Worm (Caenorhabditis elegans) whole organism, L4 larva: Measurements from ENCODE around the gene fat-6.

ENCODE experiments used
- Y105C5A.15 ChIP-seq: fragments of 200-800 bp; sonication (Bioruptor generic); IDR thresholded peaks from 2 replicates; pipeline ENCODE4 v1.3.6; 2022; ENCODE audit warnings: missing genetic modification characterization, missing compliant biosample characterization
- aha-1 ChIP-seq: fragments of 150-350 bp; peaks from one replicate; lab custom pipeline; 2014; ENCODE audit warnings: missing biosample characterization, missing genetic modification characterization
- arid-1 ChIP-seq: fragments of 200-800 bp; sonication (Bioruptor generic); conservative IDR thresholded peaks from 2 replicates; pipeline ENCODE4 v1.3.6; 2022; ENCODE audit warnings: missing genetic modification reagents, missing genetic modification characterization, missing compliant biosample characterization
- attf-4 ChIP-seq: sonication (generic microtip); optimal IDR thresholded peaks from 3 replicates; lab custom pipeline; 2017; ENCODE audit warnings: missing biosample characterization, missing genetic modification characterization
- ceh-32 ChIP-seq: sonication (generic microtip); optimal IDR thresholded peaks from 2 replicates; lab custom pipeline; 2016; ENCODE audit warnings: mild to moderate bottlenecking, missing genetic modification characterization, missing compliant biosample characterization; ENCODE audit not compliant: poor library complexity
- cey-2 ChIP-seq: sonication (generic microtip); optimal IDR thresholded peaks from 3 replicates; lab custom pipeline; 2017; ENCODE audit warnings: missing genetic modification characterization, mild to moderate bottlenecking, missing compliant biosample characterization, antibody characterized with exemption, borderline replicate concordance; ENCODE audit not compliant: insufficient read depth
- daf-12 ChIP-seq: fragments of 150-350 bp; optimal IDR thresholded peaks from 2 replicates; lab custom pipeline; 2014; ENCODE audit warnings: missing biosample characterization, missing genetic modification reagents, missing genetic modification characterization
- daf-8 ChIP-seq: fragments of 200-800 bp; sonication (Bioruptor generic); IDR thresholded peaks from 2 replicates; pipeline ENCODE4 v1.3.6; 2022; ENCODE audit warnings: missing genetic modification characterization, missing compliant biosample characterization
- dmd-8 ChIP-seq: fragments of 200-800 bp; sonication (Bioruptor generic); IDR thresholded peaks from 2 replicates; pipeline ENCODE4 v1.3.6; 2022; ENCODE audit warnings: missing genetic modification characterization, missing compliant biosample characterization
- dmd-9 ChIP-seq: fragments of 200-800 bp; sonication (Bioruptor generic); IDR thresholded peaks from 2 replicates; pipeline ENCODE4 v1.3.6; 2022; ENCODE audit warnings: missing genetic modification reagents, missing genetic modification characterization, missing compliant biosample characterization
- dve-1 ChIP-seq: sonication (generic microtip); optimal IDR thresholded peaks from 2 replicates; lab custom pipeline; 2017; ENCODE audit warnings: antibody characterized with exemption, mild to moderate bottlenecking, missing genetic modification characterization, missing compliant biosample characterization; ENCODE audit not compliant: insufficient read depth
- lim-7 ChIP-seq: fragments of 200-800 bp; sonication (Bioruptor generic); IDR thresholded peaks from 2 replicates; pipeline ENCODE4 v1.3.6; 2022; ENCODE audit warnings: missing genetic modification characterization, missing compliant biosample characterization
- lin-13 ChIP-seq: fragments of 150-350 bp; optimal IDR thresholded peaks from 2 replicates; lab custom pipeline; 2014; ENCODE audit warnings: missing biosample characterization, missing genetic modification reagents, missing genetic modification characterization
- lin-29 ChIP-seq: fragments of 200-800 bp; sonication (Bioruptor generic); IDR thresholded peaks from 2 replicates; pipeline ENCODE4 v1.3.6; 2022; ENCODE audit warnings: missing genetic modification reagents, missing genetic modification characterization, missing compliant biosample characterization
- lin-39 ChIP-seq: fragments of 150-350 bp; optimal IDR thresholded peaks from 2 replicates; lab custom pipeline; 2014; ENCODE audit warnings: missing biosample characterization, missing genetic modification reagents, missing genetic modification characterization
- lir-3 ChIP-seq: sonication (generic microtip); optimal IDR thresholded peaks from 2 replicates; lab custom pipeline; 2016; ENCODE audit warnings: mild to moderate bottlenecking, missing genetic modification characterization, missing compliant biosample characterization
- lsy-2 ChIP-seq, 2 experiments: fragments of 150-350 bp in 1 of 2; sonication (generic microtip) in 1 of 2; optimal IDR thresholded peaks; 2 replicates each; lab custom pipeline; 2014 to 2017; ENCODE audit warnings: missing biosample characterization in 2 of 2, missing genetic modification characterization in 2 of 2
- mxl-2 ChIP-seq: fragments of 200-800 bp; sonication (Bioruptor generic); conservative IDR thresholded peaks from 2 replicates; pipeline ENCODE4 v1.3.6; 2022; ENCODE audit warnings: missing genetic modification reagents, missing genetic modification characterization, missing compliant biosample characterization
- nhr-11 ChIP-seq: fragments of 150-350 bp; optimal IDR thresholded peaks from 2 replicates; lab custom pipeline; 2014; ENCODE audit warnings: missing biosample characterization, missing genetic modification characterization
- nhr-111 ChIP-seq: fragments of 200-800 bp; sonication (Bioruptor generic); optimal IDR thresholded peaks from 2 replicates; lab custom pipeline; 2018; ENCODE audit warnings: mild to moderate bottlenecking, missing genetic modification characterization, missing compliant biosample characterization
- nhr-6 ChIP-seq: fragments of 150-350 bp; optimal IDR thresholded peaks from 2 replicates; lab custom pipeline; 2014; ENCODE audit warnings: missing biosample characterization, missing genetic modification characterization
- nhr-77 ChIP-seq: fragments of 150-350 bp; optimal IDR thresholded peaks from 2 replicates; lab custom pipeline; 2014; ENCODE audit warnings: missing biosample characterization, missing genetic modification characterization
- set-16 ChIP-seq: fragments of 200-800 bp; sonication (Bioruptor generic); IDR thresholded peaks from 2 replicates; pipeline ENCODE4 v1.3.6; 2022; ENCODE audit warnings: missing genetic modification reagents, missing genetic modification characterization, missing compliant biosample characterization
- skn-1 ChIP-seq: fragments of 150-350 bp; optimal IDR thresholded peaks from 2 replicates; lab custom pipeline; 2014; ENCODE audit warnings: missing biosample characterization, missing genetic modification characterization
- snpc-1.2 ChIP-seq: fragments of 200-800 bp; sonication (Bioruptor generic); IDR thresholded peaks from 2 replicates; pipeline ENCODE4 v1.3.6; 2022; ENCODE audit warnings: missing genetic modification reagents, missing genetic modification characterization, missing compliant biosample characterization
- spr-3 ChIP-seq: fragments of 200-800 bp; sonication (Bioruptor generic); optimal IDR thresholded peaks from 2 replicates; lab custom pipeline; 2018; ENCODE audit warnings: mild to moderate bottlenecking, missing genetic modification characterization, missing compliant biosample characterization
- unc-62 ChIP-seq, 3 experiments: fragments of 150-350 bp in 1 of 3; sonication (generic microtip); optimal IDR thresholded peaks in 2 of 3; peaks in 1 of 3; 1 replicate in 1 of 3; 2 replicates in 2 of 3; lab custom pipeline; 2014 to 2017; ENCODE audit warnings: missing biosample characterization in 3 of 3, missing genetic modification characterization in 3 of 3, missing genetic modification reagents in 3 of 3, missing genotype in 1 of 3
- ztf-7 ChIP-seq: fragments of 150-350 bp; optimal IDR thresholded peaks from 2 replicates; lab custom pipeline; 2014; ENCODE audit warnings: missing biosample characterization, missing genetic modification characterization

Gene fat-6

DNA sequence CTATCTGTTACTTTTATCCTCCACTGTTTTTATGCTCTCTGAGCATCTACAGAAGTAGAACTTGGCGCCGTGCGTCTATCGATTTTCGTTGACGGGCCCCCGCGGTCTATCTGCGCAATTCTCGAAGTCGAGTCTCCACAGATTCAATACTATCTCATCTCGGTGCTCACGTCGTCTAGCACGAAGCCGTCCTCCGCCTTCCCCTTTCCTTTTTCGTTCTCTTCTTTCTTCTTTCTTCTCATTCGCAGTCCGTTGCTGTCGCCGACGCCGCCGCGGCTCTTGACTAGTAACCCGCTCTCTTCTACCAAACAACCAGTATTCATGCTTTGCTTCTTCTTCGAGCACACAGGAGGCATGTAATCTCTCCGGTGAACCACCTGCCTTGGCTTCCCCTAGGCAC is 44.4 kb downstream of the fat-6 start (continued):
- TF ChIP-seq ceh-32 (tag; lab: Kevin White, UChicago) (no peak), cey-2 (tag; lab: Kevin White, UChicago) (no peak), lin-39 (tag; lab: Kevin White, UChicago) (no peak), unc-62 (GFP tag; optimal IDR thresholded peaks at IDR 0.05 in 1 of 2; lab: Kevin White, UChicago) (no peak), unc-62 (tag; optimal IDR thresholded peaks at IDR 0.05; lab: Kevin White, UChicago) (no peak), Y105C5A.15 (GFP tag; lab: Robert Waterston, UW) (no peak), lir-3 (tag; lab: Kevin White, UChicago) (no peak), nhr-77 (no peak), nhr-11 (peak; percentile 33), lim-7 (no peak), attf-4 (tag; lab: Kevin White, UChicago) (no peak), ztf-7 (tag; lab: Kevin White, UChicago) (no peak), daf-12 (tag; lab: Kevin White, UChicago) (no peak), arid-1 (GFP tag; lab: Robert Waterston, UW) (no peak), set-16 (GFP tag; lab: Robert Waterston, UW) (peak; percentile 76)

DNA sequence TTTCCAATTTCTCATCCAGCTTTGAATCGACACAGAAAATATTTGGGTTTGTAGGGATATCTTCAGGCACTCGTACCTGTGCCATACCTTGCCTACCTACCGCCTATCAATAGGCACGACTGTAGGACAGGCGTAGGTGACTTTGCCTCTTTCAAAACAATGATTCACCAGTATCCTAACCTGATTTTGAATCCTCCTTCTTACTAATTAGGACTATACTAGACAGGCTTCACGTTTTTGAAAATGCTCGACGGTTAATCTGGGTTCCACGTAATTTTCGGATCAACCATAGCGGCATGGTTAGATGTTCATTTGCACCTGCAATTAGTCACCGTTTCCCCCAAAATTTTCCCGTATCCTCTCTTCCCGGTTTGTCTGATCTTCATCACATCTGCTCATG is 47.0 kb downstream of the fat-6 start:
- TF ChIP-seq unc-62 (GFP tag; optimal IDR thresholded peaks at IDR 0.05 in 1 of 2; lab: Kevin White, UChicago) (peak in 1 of 2 experiments; percentile 65), unc-62 (tag; optimal IDR thresholded peaks at IDR 0.05; lab: Kevin White, UChicago) (no peak), aha-1 (tag; lab: Kevin White, UChicago) (peak; percentile 53), snpc-1.2 (no peak), dve-1 (tag; lab: Kevin White, UChicago) (no peak), spr-3 (GFP tag; lab: Kevin White, UChicago) (no peak)

DNA sequence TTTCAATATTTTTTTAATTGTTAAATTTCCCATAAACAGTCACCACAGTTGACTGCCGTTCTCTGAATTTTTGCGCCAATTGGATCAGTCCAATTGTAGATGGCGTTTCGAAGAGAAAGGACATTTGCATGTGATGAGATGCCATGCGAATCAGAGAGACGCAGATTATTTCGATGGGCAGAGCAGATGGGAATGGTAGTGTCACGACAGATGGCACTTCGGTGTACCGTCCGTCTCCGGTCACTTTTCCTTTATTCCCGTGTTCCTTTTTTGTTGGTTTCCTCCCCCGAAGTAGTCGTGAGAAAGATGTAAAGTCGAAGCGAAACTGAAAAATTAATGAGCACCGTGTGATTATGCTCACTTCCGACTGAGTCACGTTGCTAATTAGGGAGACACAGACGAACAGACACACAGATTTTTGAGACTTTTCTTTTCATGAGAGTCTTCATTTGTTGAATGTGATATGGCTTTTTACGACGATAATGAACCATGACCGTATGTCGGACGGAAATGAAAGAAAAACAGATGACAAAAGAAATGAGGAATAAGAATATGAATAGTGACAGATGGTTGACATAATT is 47.7 kb downstream of the fat-6 start:
- TF ChIP-seq dmd-8 (GFP tag; lab: Robert Waterston, UW) = 0 out of 2 replicates have a peak, but pooled peaks have one; percentile 42
- no peak for TF ChIP-seq lin-29

DNA sequence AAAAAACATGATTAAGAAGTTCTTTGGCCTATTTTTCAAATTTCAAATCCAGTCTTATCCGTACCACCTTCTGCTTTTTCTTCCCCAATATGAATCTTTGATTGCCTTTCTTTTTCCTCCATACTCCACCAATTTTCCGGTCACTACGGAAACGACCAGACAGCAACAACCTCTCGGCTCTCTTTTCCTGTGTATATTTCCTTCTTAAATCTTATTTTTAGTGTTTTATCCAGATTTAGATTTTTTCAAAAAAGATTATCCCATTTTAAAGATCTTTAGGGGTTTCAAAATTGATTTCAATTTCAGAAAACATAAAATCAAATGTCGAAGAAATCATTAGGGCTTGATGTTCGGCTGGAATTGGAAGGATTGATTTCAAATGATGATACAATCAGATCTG is 51.3 kb downstream of the fat-6 start, which contains the start of gene trpa-1:
Gene trpa-1, plus strand, starts transcription at position 301 of the 400 bp plus-strand sequence.
- TF ChIP-seq skn-1 (tag; lab: Kevin White, UChicago) = no peak
- TF ChIP-seq nhr-111 (GFP tag; lab: Kevin White, UChicago) = no peak
- no peak for TF ChIP-seq lin-13 (GFP tag; lab: Kevin White, UChicago)
- TF ChIP-seq nhr-11 = no peak
- TF ChIP-seq nhr-6 (tag; lab: Kevin White, UChicago) = no peak
- TF ChIP-seq dmd-9 (GFP tag; lab: Robert Waterston, UW) = no peak
- TF ChIP-seq Y105C5A.15 (GFP tag; lab: Robert Waterston, UW) = no peak
- no peak for TF ChIP-seq daf-8
- TF ChIP-seq cey-2 (tag; lab: Kevin White, UChicago) = no peak
- TF ChIP-seq mxl-2 = no peak
- no peak for TF ChIP-seq lir-3 (tag; lab: Kevin White, UChicago)
- TF ChIP-seq lsy-2 (tag; optimal IDR thresholded peaks at IDR 0.05; lab: Kevin White, UChicago) = no peak
